Worm (Caenorhabditis elegans): ENCODE results near the gene pha-2.

- TF ChIP-seq tbx-11 (GFP tag; IDR thresholded peaks at IDR 0.05) = no peak
- TF ChIP-seq ceh-36 (tag; optimal IDR thresholded peaks at IDR 0.05) = no peak
- TF ChIP-seq flt-1 (GFP tag; IDR thresholded peaks at IDR 0.05) = no peak
- no peak for TF ChIP-seq hmbx-1 (tag; optimal IDR thresholded peaks at IDR 0.05)
- no peak for TF ChIP-seq pes-1 (GFP tag; IDR thresholded peaks at IDR 0.05)
Observed at ce11 chrX:636893-637292, at the start of gene pha-2.
